Worm (Caenorhabditis elegans): ENCODE measurements around the gene F48E3.6.

The F48E3.6 gene

DNA sequence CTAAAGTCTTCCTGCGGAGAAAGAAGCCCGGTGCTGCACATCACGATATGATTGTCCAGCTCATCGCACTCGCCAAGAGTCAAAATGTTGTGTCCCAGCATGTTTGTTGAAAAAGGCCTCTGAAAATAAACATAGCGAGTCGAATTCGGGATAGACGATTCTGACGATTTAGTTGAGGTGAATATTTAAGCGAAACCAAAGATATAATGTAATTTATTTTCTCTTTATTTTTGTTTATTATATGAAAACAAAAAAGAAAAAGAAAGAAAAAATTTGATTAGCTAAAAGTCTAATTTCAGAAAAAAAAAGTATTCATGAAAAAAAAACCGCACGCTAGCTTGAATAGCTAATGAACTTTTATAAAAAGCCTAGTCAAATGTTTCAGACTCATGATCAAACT lies 29.9 kb upstream of the F48E3.6 start, which contains the start of gene ceh-14:
TSS of gene ceh-14 (minus strand) at position 101 of the 400 bp plus-strand sequence.
- TF ChIP-seq F13H6.1 (tag; optimal IDR thresholded peaks at IDR 0.05) (no peak), nhr-23 (tag; optimal IDR thresholded peaks at IDR 0.05) (no peak), lin-39 (tag; optimal IDR thresholded peaks at IDR 0.05) (no peak), unc-62 (GFP tag; optimal IDR thresholded peaks at IDR 0.05) (no peak)

ce11 chrX:7525271-7525670 lies 22.6 kb upstream of the F48E3.6 start, which contains the start of gene F46C8.3:
F46C8.3 (plus strand) TSS chrX:7525571.
- TF ChIP-seq nhr-23 (tag; optimal IDR thresholded peaks at IDR 0.05): no peak
- no peak for TF ChIP-seq R02D3.7 (tag; optimal IDR thresholded peaks at IDR 0.05)
- no peak for TF ChIP-seq sma-9 (GFP tag; optimal IDR thresholded peaks at IDR 0.05)
- TF ChIP-seq sma-9 (tag; optimal IDR thresholded peaks at IDR 0.05): no peak
- TF ChIP-seq snpc-4 (tag; optimal IDR thresholded peaks at IDR 0.05): no peak
- no peak for TF ChIP-seq nhr-12 (tag; optimal IDR thresholded peaks at IDR 0.05)
- no peak for TF ChIP-seq mab-5 (tag; optimal IDR thresholded peaks at IDR 0.05)
- TF ChIP-seq unc-55 (GFP tag; optimal IDR thresholded peaks at IDR 0.05): no peak
- no peak for TF ChIP-seq lin-13 (GFP tag; optimal IDR thresholded peaks at IDR 0.05)
- TF ChIP-seq nhr-129 (tag; optimal IDR thresholded peaks at IDR 0.05): no peak
- TF ChIP-seq alr-1 (tag; optimal IDR thresholded peaks at IDR 0.05): no peak
- no peak for TF ChIP-seq elt-3 (tag; optimal IDR thresholded peaks at IDR 0.05)

- TF ChIP-seq nhr-11 (tag; optimal IDR thresholded peaks at IDR 0.05) (no peak), ZK546.5 (tag; optimal IDR thresholded peaks at IDR 0.05) (no peak), crh-2 (tag; optimal IDR thresholded peaks at IDR 0.05) (no peak), fos-1 (tag; optimal IDR thresholded peaks at IDR 0.05) (no peak), dmd-4 (tag; optimal IDR thresholded peaks at IDR 0.05) (no peak), peb-1 (tag; optimal IDR thresholded peaks at IDR 0.05) (no peak), F13H6.1 (tag; optimal IDR thresholded peaks at IDR 0.05) (peak; percentile 84), ceh-82 (tag; optimal IDR thresholded peaks at IDR 0.05) (no peak), sma-9 (GFP tag; optimal IDR thresholded peaks at IDR 0.05) (peak; percentile 57), sma-9 (tag; optimal IDR thresholded peaks at IDR 0.05) (no peak), unc-39 (tag; optimal IDR thresholded peaks at IDR 0.05) (no peak), mbf-1 (tag; optimal IDR thresholded peaks at IDR 0.05) (no peak), ama-1 (optimal IDR thresholded peaks at IDR 0.05) (no peak), sem-4 (tag; optimal IDR thresholded peaks at IDR 0.05) (no peak), unc-62 (GFP tag; optimal IDR thresholded peaks at IDR 0.05) (no peak), ztf-4 (tag; optimal IDR thresholded peaks at IDR 0.05) (no peak), nhr-129 (tag; optimal IDR thresholded peaks at IDR 0.05) (peak; percentile 45), skn-1 (tag; optimal IDR thresholded peaks at IDR 0.05) (no peak), nhr-6 (tag; optimal IDR thresholded peaks at IDR 0.05) (no peak), lin-13 (GFP tag; optimal IDR thresholded peaks at IDR 0.05) (no peak), mab-5 (tag; optimal IDR thresholded peaks at IDR 0.05) (no peak), C34F6.9 (tag; optimal IDR thresholded peaks at IDR 0.05) (peak; percentile 8), mdl-1 (tag; optimal IDR thresholded peaks at IDR 0.05) (no peak), lin-11 (tag; optimal IDR thresholded peaks at IDR 0.05) (no peak), zag-1 (tag; optimal IDR thresholded peaks at IDR 0.05) (no peak), R02D3.7 (tag; optimal IDR thresholded peaks at IDR 0.05) (no peak), lsy-2 (tag; optimal IDR thresholded peaks at IDR 0.05) (peak in 1 of 2 experiments; percentile 38), nhr-12 (tag; optimal IDR thresholded peaks at IDR 0.05) (no peak)
These were observed 21.1 kb upstream of the F48E3.6 start for ce11 chrX:7523799-7524198.

DNA sequence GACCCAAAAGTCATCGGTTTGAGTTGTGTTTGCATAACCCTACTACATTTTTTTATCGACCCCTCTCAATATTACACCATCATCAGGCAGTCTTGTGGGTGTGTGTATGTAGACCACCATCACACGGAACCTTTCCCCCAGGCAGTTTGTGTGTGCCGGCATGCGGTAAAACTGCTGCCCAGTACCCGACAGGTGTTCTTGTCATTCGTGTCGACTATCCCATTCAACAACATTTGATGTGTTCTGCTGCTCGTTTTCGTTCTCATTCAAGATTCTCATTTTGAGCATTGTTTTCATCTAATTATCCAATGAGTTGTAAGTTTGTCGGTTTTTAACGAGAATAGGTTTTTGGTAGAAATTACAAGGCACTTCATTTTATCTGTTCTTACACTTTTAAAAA lies 19.9 kb upstream of the F48E3.6 start:
- TF ChIP-seq unc-39 (tag; optimal IDR thresholded peaks at IDR 0.05) (no peak), sma-9 (GFP tag; optimal IDR thresholded peaks at IDR 0.05) (peak; percentile 7), sma-9 (tag; optimal IDR thresholded peaks at IDR 0.05) (no peak)

DNA sequence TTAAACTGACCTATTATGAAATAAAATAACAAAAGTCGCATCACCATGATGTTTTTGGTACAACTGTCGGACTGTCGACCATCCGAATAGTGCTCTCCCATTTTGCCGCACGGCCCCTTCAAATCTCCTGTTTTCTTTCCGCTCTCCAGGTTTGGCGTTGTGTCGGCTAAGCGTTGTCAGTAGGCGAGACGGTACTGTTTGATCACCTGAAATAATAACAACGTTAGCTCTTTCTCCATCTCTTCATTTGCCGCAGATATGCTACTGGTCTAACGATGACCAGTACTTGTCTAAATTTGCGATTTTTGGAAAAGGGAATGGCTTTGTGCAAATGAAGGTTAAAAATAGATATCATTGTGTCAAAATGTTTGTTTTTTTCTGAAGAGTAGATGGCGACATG lies 16.9 kb upstream of the F48E3.6 start, which contains the start of gene chts-1:
TSS of gene chts-1 (minus strand) at position 101 of the 400 bp plus-strand sequence.
- TF ChIP-seq sma-3 (GFP tag; optimal IDR thresholded peaks at IDR 0.05) (no peak), alr-1 (tag; optimal IDR thresholded peaks at IDR 0.05) (no peak), ztf-11 (tag; optimal IDR thresholded peaks at IDR 0.05) (no peak), F13H6.1 (tag; optimal IDR thresholded peaks at IDR 0.05) (no peak), zag-1 (tag; optimal IDR thresholded peaks at IDR 0.05) (no peak), ceh-16 (tag; optimal IDR thresholded peaks at IDR 0.05) (no peak), dmd-4 (tag; optimal IDR thresholded peaks at IDR 0.05) (no peak), egl-27 (tag; optimal IDR thresholded peaks at IDR 0.05) (no peak), mab-5 (tag; optimal IDR thresholded peaks at IDR 0.05) (no peak), nhr-12 (tag; optimal IDR thresholded peaks at IDR 0.05) (no peak), nhr-25 (tag; optimal IDR thresholded peaks at IDR 0.05) (no peak), skn-1 (tag; optimal IDR thresholded peaks at IDR 0.05) (no peak), nhr-237 (tag; optimal IDR thresholded peaks at IDR 0.05) (no peak), mbf-1 (tag; optimal IDR thresholded peaks at IDR 0.05) (no peak), ZK546.5 (tag; optimal IDR thresholded peaks at IDR 0.05) (no peak), nhr-129 (tag; optimal IDR thresholded peaks at IDR 0.05) (no peak), ama-1 (optimal IDR thresholded peaks at IDR 0.05) (no peak), aly-2 (tag; optimal IDR thresholded peaks at IDR 0.05) (no peak), crh-2 (tag; optimal IDR thresholded peaks at IDR 0.05) (no peak)

Measured in whole organism, L2 larva.